Worm (Caenorhabditis elegans) whole organism, mixed stage, embryonic: ENCODE results near the gene col-113.

Experiments used
- M03D4.4 ChIP-seq: sonication (generic microtip); optimal IDR thresholded peaks from 2 replicates; lab custom pipeline; 2017; ENCODE audit warnings: mild to moderate bottlenecking, missing genetic modification characterization, missing compliant biosample characterization
- bed-3 ChIP-seq: fragments of 200-800 bp; sonication (Bioruptor generic); optimal IDR thresholded peaks from 3 replicates; lab custom pipeline; 2018; ENCODE audit warnings: mild to moderate bottlenecking, missing genetic modification characterization, moderate library complexity, missing compliant biosample characterization
- blmp-1 ChIP-seq: fragments of 150-350 bp; optimal IDR thresholded peaks from 2 replicates; lab custom pipeline; 2014; ENCODE audit warnings: missing biosample characterization, missing genetic modification characterization
- ceh-39 ChIP-seq: fragments of 150-350 bp; optimal IDR thresholded peaks from 2 replicates; lab custom pipeline; 2014; ENCODE audit warnings: missing biosample characterization, missing genetic modification characterization
- ceh-43 ChIP-seq: fragments of 200-800 bp; sonication (Bioruptor generic); optimal IDR thresholded peaks from 2 replicates; lab custom pipeline; 2018; ENCODE audit warnings: mild to moderate bottlenecking, missing genetic modification characterization, moderate library complexity, missing compliant biosample characterization
- ces-1 ChIP-seq: fragments of 150-350 bp; optimal IDR thresholded peaks from 2 replicates; lab custom pipeline; 2014; ENCODE audit warnings: missing biosample characterization, missing genetic modification reagents, missing genetic modification characterization
- cnd-1 ChIP-seq: fragments of 200-800 bp; sonication (Bioruptor generic); optimal IDR thresholded peaks from 2 replicates; lab custom pipeline; 2018; ENCODE audit warnings: mild to moderate bottlenecking, missing genetic modification characterization, missing compliant biosample characterization
- elt-1 ChIP-seq: sonication (generic microtip); optimal IDR thresholded peaks from 2 replicates; lab custom pipeline; 2017; ENCODE audit warnings: missing genetic modification characterization, mild to moderate bottlenecking, missing compliant biosample characterization, antibody characterized with exemption, moderate library complexity, borderline replicate concordance; ENCODE audit not compliant: insufficient read depth
- elt-3 ChIP-seq: fragments of 150-350 bp; optimal IDR thresholded peaks from 2 replicates; lab custom pipeline; 2014; ENCODE audit warnings: missing biosample characterization, missing genetic modification characterization
- flh-1 ChIP-seq: fragments of 200-800 bp; sonication (Bioruptor generic); optimal IDR thresholded peaks from 2 replicates; lab custom pipeline; 2018; ENCODE audit warnings: mild to moderate bottlenecking, missing genetic modification characterization, moderate library complexity, missing compliant biosample characterization
- ham-2 ChIP-seq: fragments of 200-800 bp; sonication (Bioruptor generic); optimal IDR thresholded peaks from 2 replicates; lab custom pipeline; 2018; ENCODE audit warnings: mild to moderate bottlenecking, missing genetic modification characterization, missing compliant biosample characterization
- hlh-1 ChIP-seq: fragments of 150-350 bp; optimal IDR thresholded peaks from 2 replicates; lab custom pipeline; 2014; ENCODE audit warnings: missing biosample characterization, missing genetic modification reagents, missing genetic modification characterization
- lin-13 ChIP-seq: fragments of 150-350 bp; optimal IDR thresholded peaks from 2 replicates; lab custom pipeline; 2014; ENCODE audit warnings: missing biosample characterization, missing genetic modification characterization
- lin-32 ChIP-seq: fragments of 200-800 bp; sonication (Bioruptor generic); optimal IDR thresholded peaks from 2 replicates; lab custom pipeline; 2018; ENCODE audit warnings: mild to moderate bottlenecking, missing genetic modification characterization, missing compliant biosample characterization
- lsy-2 ChIP-seq: fragments of 150-350 bp; optimal IDR thresholded peaks from 2 replicates; lab custom pipeline; 2014; ENCODE audit warnings: missing biosample characterization, missing genetic modification characterization
- mab-5 ChIP-seq: fragments of 150-350 bp; optimal IDR thresholded peaks from 2 replicates; lab custom pipeline; 2014; ENCODE audit warnings: missing biosample characterization, missing genetic modification characterization
- mep-1 ChIP-seq: fragments of 150-350 bp; optimal IDR thresholded peaks from 2 replicates; lab custom pipeline; 2017; ENCODE audit warnings: missing biosample characterization, missing genetic modification reagents, missing genetic modification characterization, inconsistent platforms
- mls-2 ChIP-seq: sonication (generic microtip); optimal IDR thresholded peaks from 2 replicates; lab custom pipeline; 2016; ENCODE audit warnings: mild to moderate bottlenecking, missing genetic modification characterization, moderate library complexity, missing compliant biosample characterization
- nhr-12 ChIP-seq: fragments of 150-350 bp; optimal IDR thresholded peaks from 2 replicates; lab custom pipeline; 2014; ENCODE audit warnings: missing biosample characterization, missing genetic modification characterization
- nhr-2 ChIP-seq: fragments of 150-350 bp; optimal IDR thresholded peaks from 2 replicates; lab custom pipeline; 2014; ENCODE audit warnings: missing biosample characterization, missing genetic modification characterization
- nhr-237 ChIP-seq: fragments of 150-350 bp; optimal IDR thresholded peaks from 2 replicates; lab custom pipeline; 2014; ENCODE audit warnings: missing biosample characterization, missing genetic modification characterization
- nhr-28 ChIP-seq: fragments of 150-350 bp; optimal IDR thresholded peaks from 2 replicates; lab custom pipeline; 2014; ENCODE audit warnings: missing biosample characterization, missing genetic modification characterization
- pha-4 ChIP-seq: fragments of 150-350 bp; optimal IDR thresholded peaks from 2 replicates; lab custom pipeline; 2018; ENCODE audit warnings: missing biosample characterization, missing genetic modification reagents, missing genetic modification characterization
- sem-2 ChIP-seq: fragments of 200-800 bp; sonication (Bioruptor generic); optimal IDR thresholded peaks from 2 replicates; lab custom pipeline; 2018; ENCODE audit warnings: mild to moderate bottlenecking, missing genetic modification characterization, missing compliant biosample characterization
- snpc-4 ChIP-seq: fragments of 150-350 bp; optimal IDR thresholded peaks from 2 replicates; lab custom pipeline; 2014; ENCODE audit warnings: missing biosample characterization, missing genetic modification characterization
- tbx-8 ChIP-seq: fragments of 200-800 bp; sonication (Bioruptor generic); optimal IDR thresholded peaks from 2 replicates; lab custom pipeline; 2018; ENCODE audit warnings: mild to moderate bottlenecking, missing genetic modification characterization, moderate library complexity, missing compliant biosample characterization
- unc-120 ChIP-seq: sonication (generic microtip); optimal IDR thresholded peaks from 2 replicates; lab custom pipeline; 2017; ENCODE audit warnings: missing genetic modification characterization, missing compliant biosample characterization; ENCODE audit not compliant: poor library complexity, severe bottlenecking
- unc-39 ChIP-seq: fragments of 150-350 bp; optimal IDR thresholded peaks from 2 replicates; lab custom pipeline; 2014; ENCODE audit warnings: missing biosample characterization, missing genetic modification characterization
- unc-62 ChIP-seq: fragments of 150-350 bp; optimal IDR thresholded peaks from 2 replicates; lab custom pipeline; 2014; ENCODE audit warnings: missing biosample characterization, missing genetic modification reagents, missing genetic modification characterization
- zip-8 ChIP-seq: fragments of 150-350 bp; optimal IDR thresholded peaks from 2 replicates; lab custom pipeline; 2014; ENCODE audit warnings: missing biosample characterization, missing genetic modification characterization
- ztf-11 ChIP-seq: fragments of 150-350 bp; optimal IDR thresholded peaks from 2 replicates; lab custom pipeline; 2014; ENCODE audit warnings: missing biosample characterization, missing genetic modification characterization

col-113 gene

DNA sequence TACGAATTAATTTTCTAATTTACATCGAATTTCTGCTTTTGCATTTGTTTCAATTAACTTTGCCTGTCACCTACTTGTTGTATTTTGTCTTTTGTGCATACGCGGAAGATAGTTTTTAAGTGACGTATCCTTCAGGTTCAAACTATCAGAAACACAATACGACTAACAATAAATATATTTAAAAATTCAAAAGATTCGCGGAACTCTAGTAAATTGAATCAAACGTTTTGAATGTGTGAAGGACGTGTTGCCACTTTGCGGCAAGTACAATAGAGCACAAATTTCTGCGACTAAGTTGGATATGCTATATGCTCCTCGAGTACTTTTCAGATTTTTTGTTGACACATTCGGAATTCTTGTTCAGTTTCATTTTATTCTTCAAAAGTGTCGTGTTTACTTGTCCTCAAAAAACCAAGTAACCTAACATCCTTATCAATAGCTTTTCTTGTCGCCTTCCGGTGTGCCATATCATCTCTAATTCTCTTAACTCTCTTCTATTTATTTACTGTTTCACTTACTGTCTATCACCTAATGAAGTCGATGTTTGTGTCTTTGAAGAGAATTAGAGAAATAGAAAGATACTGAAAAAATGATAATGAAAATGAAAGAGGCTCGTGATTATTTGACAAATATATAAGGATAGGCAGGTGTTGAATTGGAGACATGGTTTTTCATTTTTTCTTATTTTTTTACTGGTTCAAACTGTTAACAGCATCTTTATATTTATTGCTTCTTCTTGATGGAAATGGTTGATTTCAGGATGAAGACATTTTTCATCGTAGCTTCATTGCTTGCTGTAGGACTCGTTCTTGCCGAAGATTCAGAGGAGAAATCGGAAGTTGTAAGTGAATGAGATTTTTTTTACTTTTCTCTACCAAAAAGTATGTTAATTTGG, 36.5 kb upstream of the col-113 start, which contains the start of gene srlf-7:
TSS of gene srlf-7 (plus strand) at position 760 of the 895 bp plus-strand sequence.
- TF ChIP-seq ces-1 = peak; percentile 69
- TF ChIP-seq ceh-43 = no peak

DNA sequence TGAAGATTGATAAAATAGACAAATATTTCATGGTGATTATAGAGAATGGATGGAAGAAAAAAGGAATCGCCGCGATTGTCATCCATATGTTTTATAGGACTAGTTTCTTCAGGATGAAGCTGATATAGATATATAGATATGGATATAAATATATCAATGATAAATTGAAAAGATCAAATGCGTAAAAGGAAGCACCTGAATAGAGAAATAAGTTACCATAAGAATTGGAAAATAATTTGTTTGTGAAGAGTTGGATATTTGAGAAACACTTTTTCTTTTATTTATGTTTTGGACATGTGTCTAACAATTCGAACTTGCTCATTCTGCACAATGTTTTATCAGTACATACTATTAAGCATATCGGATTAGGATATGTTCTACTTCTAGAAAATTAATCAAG, 35.7 kb upstream of the col-113 start, which contains the start of gene C42D4.13:
TSS of gene C42D4.13 (minus strand) at position 101 of the 400 bp plus-strand sequence.
- TF ChIP-seq lin-13 (no peak), mep-1 (tag; lab: Kevin White, UChicago) (no peak), hlh-1 (tag; lab: Kevin White, UChicago) (no peak), nhr-2 (tag; lab: Kevin White, UChicago) (no peak)

DNA sequence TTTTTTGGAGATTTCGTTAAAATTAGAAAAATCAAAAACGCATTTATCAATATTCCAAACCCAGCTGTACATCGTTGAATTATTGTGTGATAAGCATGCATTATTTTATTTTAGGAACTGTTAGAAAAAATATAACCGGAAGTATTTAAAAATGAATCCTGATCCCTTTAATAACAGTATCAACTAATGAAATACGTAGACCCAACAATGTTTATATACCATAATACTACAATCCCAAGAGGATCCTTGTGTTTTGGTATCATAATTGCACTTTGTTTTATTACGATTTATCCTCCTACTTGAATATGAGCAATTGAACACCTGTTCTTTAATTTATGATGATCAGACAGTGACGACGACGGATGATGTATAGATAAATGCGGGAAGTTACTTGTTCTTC, 34.4 kb upstream of the col-113 start, which contains the start of gene str-249:
TSS of gene str-249 (minus strand) at position 101 of the 400 bp plus-strand sequence.
- TF ChIP-seq pha-4 (tag; lab: Kevin White, UChicago) = no peak
- TF ChIP-seq blmp-1 (tag; lab: Kevin White, UChicago) = no peak
- no peak for TF ChIP-seq lin-13
- TF ChIP-seq lsy-2 (tag; lab: Kevin White, UChicago) = no peak
- no peak for TF ChIP-seq flh-1 (GFP tag; lab: Kevin White, UChicago)
- no peak for TF ChIP-seq elt-3
- TF ChIP-seq nhr-12 (tag; lab: Kevin White, UChicago) = no peak
- TF ChIP-seq ham-2 (GFP tag; lab: Kevin White, UChicago) = no peak
- no peak for TF ChIP-seq nhr-237
- TF ChIP-seq lin-32 = no peak
- no peak for TF ChIP-seq sem-2 (GFP tag; lab: Kevin White, UChicago)
- no peak for TF ChIP-seq zip-8 (tag; lab: Kevin White, UChicago)
- TF ChIP-seq tbx-8 = no peak
- TF ChIP-seq M03D4.4 = no peak
- TF ChIP-seq nhr-28 (tag; lab: Kevin White, UChicago) = no peak
- no peak for TF ChIP-seq unc-39

DNA sequence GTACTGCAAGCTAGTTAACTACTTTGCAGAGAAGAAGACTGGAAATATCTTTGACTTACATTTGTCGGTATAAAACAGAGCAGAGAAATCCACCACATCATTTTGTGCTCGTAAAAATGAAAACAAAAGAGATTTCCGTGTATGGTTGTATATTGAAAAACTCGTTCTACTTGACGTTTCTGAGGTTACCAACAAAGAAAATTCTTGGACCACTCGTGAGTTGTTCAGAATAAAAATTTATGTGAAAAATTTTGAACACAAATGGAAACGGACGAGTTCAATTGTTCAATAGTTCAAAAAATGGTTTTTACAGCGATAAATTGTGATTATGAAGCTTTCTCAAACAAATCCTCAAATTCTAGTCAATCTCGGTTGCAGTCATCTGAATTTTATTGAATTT, 32.3 kb upstream of the col-113 start, which contains the start of gene clec-179:
TSS of gene clec-179 (minus strand) at position 101 of the 400 bp plus-strand sequence.
- TF ChIP-seq flh-1 (GFP tag; lab: Kevin White, UChicago) = no peak
- no peak for TF ChIP-seq mls-2 (tag; lab: Kevin White, UChicago)
- TF ChIP-seq unc-120 (tag; lab: Kevin White, UChicago) = no peak
- no peak for TF ChIP-seq lin-32
- no peak for TF ChIP-seq nhr-237
- no peak for TF ChIP-seq cnd-1
- TF ChIP-seq unc-62 (GFP tag; lab: Kevin White, UChicago) = no peak
- no peak for TF ChIP-seq hlh-1 (tag; lab: Kevin White, UChicago)
- no peak for TF ChIP-seq tbx-8
- TF ChIP-seq ham-2 (GFP tag; lab: Kevin White, UChicago) = no peak
- TF ChIP-seq bed-3 (GFP tag; lab: Kevin White, UChicago) = no peak
- no peak for TF ChIP-seq unc-39
- TF ChIP-seq elt-1 (tag; lab: Kevin White, UChicago) = no peak
- TF ChIP-seq M03D4.4 = no peak
- no peak for TF ChIP-seq ceh-39
- no peak for TF ChIP-seq zip-8 (tag; lab: Kevin White, UChicago)
- TF ChIP-seq ztf-11 (tag; lab: Kevin White, UChicago) = no peak
- TF ChIP-seq pha-4 (tag; lab: Kevin White, UChicago) = no peak

DNA sequence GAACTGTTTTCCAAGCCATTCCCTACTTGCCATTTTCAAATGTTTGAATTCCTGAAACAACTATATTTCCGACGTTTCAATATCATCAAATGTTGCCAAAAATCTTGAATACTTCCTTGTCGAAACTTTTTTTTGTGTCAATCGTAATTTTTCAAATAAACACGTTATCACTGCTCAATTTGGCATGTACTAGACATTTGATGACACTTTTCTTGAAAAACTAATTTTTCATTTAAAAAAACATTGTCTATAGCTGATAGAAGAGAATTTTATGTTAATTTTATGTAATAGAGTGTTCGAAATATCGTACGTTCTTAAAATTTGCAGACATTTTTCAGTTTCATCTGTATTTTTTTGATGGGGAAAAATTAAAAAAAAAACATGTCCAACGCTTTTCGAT, 30.5 kb upstream of the col-113 start:
- TF ChIP-seq bed-3 (GFP tag; lab: Kevin White, UChicago) (no peak), snpc-4 (tag; lab: Kevin White, UChicago) (no peak), elt-3 (no peak), zip-8 (tag; lab: Kevin White, UChicago) (no peak), ces-1 (no peak), flh-1 (GFP tag; lab: Kevin White, UChicago) (no peak), mab-5 (tag; lab: Kevin White, UChicago) (no peak), blmp-1 (tag; lab: Kevin White, UChicago) (no peak)
